Worm (Caenorhabditis elegans): ENCODE data around the gene Y38H6C.21.
A peak's percentile ranks its signal among the peaks of the same experiment; 100 is the strongest.

Y38H6C.21 gene

ce11 chrV:20555120-20555519, at the start of gene Y38H6C.21:
Y38H6C.21 (minus strand) TSS chrV:20555267.
- TF ChIP-seq nhr-80 (tag; optimal IDR thresholded peaks at IDR 0.05) (peak; percentile 24), hmg-20 (GFP tag; IDR thresholded peaks at IDR 0.05) (no peak)

DNA sequence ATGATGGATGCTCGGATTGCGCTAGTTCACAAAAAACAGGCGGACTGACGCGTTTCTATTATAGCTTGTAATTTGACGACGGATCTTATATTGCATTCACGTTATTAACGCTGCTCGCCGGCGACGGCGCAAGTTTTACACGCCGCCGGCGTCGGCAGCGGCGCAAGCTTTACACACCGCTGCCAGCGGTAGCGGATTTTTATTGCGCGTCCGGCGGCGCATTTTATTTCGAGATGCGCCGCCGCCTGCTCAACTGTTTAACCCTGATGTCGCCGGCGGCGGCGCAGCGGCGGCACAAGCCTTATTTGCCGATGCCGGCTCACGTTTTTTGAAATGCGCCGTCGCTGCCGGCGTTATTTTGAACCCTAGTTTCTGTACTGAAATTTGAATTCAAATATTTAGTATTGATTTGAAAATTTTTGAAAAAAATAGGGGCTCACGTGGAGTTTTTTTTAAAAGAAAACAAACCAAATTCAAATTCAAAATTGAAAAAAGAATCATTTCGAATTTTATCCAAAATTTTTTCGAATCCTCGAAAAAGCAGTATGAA, 49.6 kb upstream of the Y38H6C.21 start, which contains the start of gene ttr-57:
TSS of gene ttr-57 (plus strand) at position 500 of the 550 bp plus-strand sequence.
- TF ChIP-seq D2030.7 (GFP tag; IDR thresholded peaks at IDR 0.05) = no peak
- no peak for TF ChIP-seq snpc-1.1 (tag; optimal IDR thresholded peaks at IDR 0.05; ENCODE audit: insufficient read depth)
- no peak for TF ChIP-seq F10E7.11 (tag; optimal IDR thresholded peaks at IDR 0.05)
- peak; percentile 57; the same call in 1 of the 2 replicates for TF ChIP-seq egrh-3 (GFP tag; IDR thresholded peaks at IDR 0.05)
- TF ChIP-seq zim-3 (tag; optimal IDR thresholded peaks at IDR 0.05) = no peak
- TF ChIP-seq zfh-2 (GFP tag; conservative IDR thresholded peaks at IDR 0.05) = peak; percentile 84
- no peak for TF ChIP-seq mxl-1 (tag; optimal IDR thresholded peaks at IDR 0.05)
- TF ChIP-seq gei-17 (GFP tag; optimal IDR thresholded peaks at IDR 0.05) = no peak
- no peak for TF ChIP-seq tbx-9 (tag; optimal IDR thresholded peaks at IDR 0.05; ENCODE audit: borderline replicate concordance)
- no peak for TF ChIP-seq F22D6.2 (tag; optimal IDR thresholded peaks at IDR 0.05)

DNA sequence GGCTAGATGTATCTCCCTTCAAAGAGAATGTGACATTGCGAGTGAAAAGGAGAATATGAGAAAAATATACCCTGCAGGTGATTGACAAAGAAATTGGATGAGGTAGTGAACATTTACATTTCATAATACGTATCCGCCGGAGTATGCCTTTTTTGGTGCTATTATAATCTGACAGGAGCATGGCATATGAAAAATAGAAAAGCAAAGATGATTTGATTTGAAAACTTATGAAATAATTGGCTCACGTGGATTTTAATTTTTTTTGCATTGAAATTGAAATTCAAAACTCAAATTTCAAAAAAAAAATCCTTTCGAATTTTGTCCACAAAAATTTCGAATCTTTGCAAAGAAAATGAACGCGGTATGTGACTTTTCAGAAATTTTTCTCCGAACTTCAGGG, 47.9 kb upstream of the Y38H6C.21 start, which contains the start of gene ttr-11:
TSS of gene ttr-11 (plus strand) at position 301 of the 400 bp plus-strand sequence.
- no peak for TF ChIP-seq sptf-2 (GFP tag; optimal IDR thresholded peaks at IDR 0.05)

ce11 chrV:20600704-20601103, 45.6 kb upstream of the Y38H6C.21 start:
- peak; percentile 55; the same call in 1 of the 2 replicates for TF ChIP-seq zfh-2 (GFP tag; conservative IDR thresholded peaks at IDR 0.05)
- no peak for TF ChIP-seq madf-6 (GFP tag; IDR thresholded peaks at IDR 0.05)
- TF ChIP-seq mes-4 (tag; optimal IDR thresholded peaks at IDR 0.05) = no peak
- no peak for TF ChIP-seq pbrm-1 (GFP tag; IDR thresholded peaks at IDR 0.05)
- TF ChIP-seq lin-40 (tag; optimal IDR thresholded peaks at IDR 0.05) = no peak
- 0 out of 2 replicates have a peak, but pooled peaks have one; percentile 75 for TF ChIP-seq lag-1 (GFP tag; IDR thresholded peaks at IDR 0.05)
- no peak for TF ChIP-seq tbx-9 (tag; optimal IDR thresholded peaks at IDR 0.05; ENCODE audit: borderline replicate concordance)
- TF ChIP-seq rpc-1 (optimal IDR thresholded peaks at IDR 0.05) = no peak
- TF ChIP-seq rpc-1 (tag; optimal IDR thresholded peaks at IDR 0.05) = no peak
- TF ChIP-seq athp-1 (tag; optimal IDR thresholded peaks at IDR 0.05) = no peak
- no peak for TF ChIP-seq snpc-3.4 (tag; optimal IDR thresholded peaks at IDR 0.05)
- TF ChIP-seq madf-10 (tag; optimal IDR thresholded peaks at IDR 0.05) = no peak
- TF ChIP-seq atf-7 (tag; optimal IDR thresholded peaks at IDR 0.05) = no peak

DNA sequence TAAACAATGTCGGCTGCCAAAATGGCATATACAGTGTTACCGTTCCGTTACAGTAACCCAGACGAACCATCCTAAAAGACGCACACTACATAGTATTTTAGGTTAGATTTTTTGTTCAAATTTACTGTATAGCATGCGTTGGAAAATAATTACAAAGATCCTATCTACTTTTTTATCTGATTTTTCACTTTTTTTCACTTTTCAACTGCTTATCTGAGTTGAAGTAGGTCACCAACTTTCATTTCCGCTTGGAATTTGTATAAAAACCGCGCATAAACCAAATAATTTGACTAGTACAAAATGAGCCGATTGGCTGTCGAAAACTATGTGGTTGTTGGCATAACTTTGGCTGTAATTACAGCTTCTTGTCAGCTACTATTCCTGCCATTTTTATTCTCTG, 44.7 kb upstream of the Y38H6C.21 start, which contains the start of gene col-163:
TSS of gene col-163 (plus strand) at position 301 of the 400 bp plus-strand sequence.
- TF ChIP-seq ztf-26 (tag; optimal IDR thresholded peaks at IDR 0.05) (no peak), somi-1 (GFP tag; optimal IDR thresholded peaks at IDR 0.05) (no peak), Y67H2A.10 (GFP tag; conservative IDR thresholded peaks at IDR 0.05) (no peak), zfh-2 (GFP tag; conservative IDR thresholded peaks at IDR 0.05) (no peak), madf-3 (GFP tag; IDR thresholded peaks at IDR 0.05) (no peak), ztf-3 (GFP tag; optimal IDR thresholded peaks at IDR 0.05) (no peak), F55B11.4 (tag; optimal IDR thresholded peaks at IDR 0.05; ENCODE audit: borderline replicate concordance, insufficient read depth) (no peak), unc-62 (GFP tag; optimal IDR thresholded peaks at IDR 0.05) (no peak), ama-1 (optimal IDR thresholded peaks at IDR 0.05) (no peak), ama-1 (GFP tag; optimal IDR thresholded peaks at IDR 0.05) (no peak), lag-1 (GFP tag; IDR thresholded peaks at IDR 0.05) (no peak), xnd-1 (tag; optimal IDR thresholded peaks at IDR 0.05) (no peak), ztf-25 (GFP tag; IDR thresholded peaks at IDR 0.05) (no peak), F39B2.1 (GFP tag; IDR thresholded peaks at IDR 0.05) (no peak), attf-5 (GFP tag; optimal IDR thresholded peaks at IDR 0.05) (no peak), athp-1 (tag; optimal IDR thresholded peaks at IDR 0.05) (no peak), ceh-91 (GFP tag; IDR thresholded peaks at IDR 0.05) (no peak), ztf-22 (GFP tag; optimal IDR thresholded peaks at IDR 0.05) (no peak)
